Worm (Caenorhabditis elegans) whole organism, L2 larva: Measurements from ENCODE around the gene sod-3.

Experiments used
- R02D3.7 ChIP-seq: fragments of 150-350 bp; optimal IDR thresholded peaks from 2 replicates; lab custom pipeline; 2014; ENCODE audit warnings: missing biosample characterization, missing genetic modification characterization
- ama-1 ChIP-seq: fragments of 150-350 bp; optimal IDR thresholded peaks from 2 replicates; lab custom pipeline; 2018; ENCODE audit warnings: inconsistent platforms
- fos-1 ChIP-seq: fragments of 150-350 bp; optimal IDR thresholded peaks from 2 replicates; lab custom pipeline; 2014; ENCODE audit warnings: missing biosample characterization, missing genetic modification characterization
- mdl-1 ChIP-seq, 2 experiments: fragments of 150-350 bp in 1 of 2; sonication (generic microtip) in 1 of 2; optimal IDR thresholded peaks; 2 replicates each; lab custom pipeline; 2017; ENCODE audit warnings: missing biosample characterization in 2 of 2, missing genetic modification characterization in 2 of 2
- nhr-10 ChIP-seq: sonication (generic microtip); optimal IDR thresholded peaks from 2 replicates; lab custom pipeline; 2017; ENCODE audit warnings: missing biosample characterization, missing genetic modification characterization
- nhr-11 ChIP-seq: fragments of 150-350 bp; optimal IDR thresholded peaks from 2 replicates; lab custom pipeline; 2014; ENCODE audit warnings: missing biosample characterization, missing genetic modification characterization
- nhr-21 ChIP-seq: fragments of 150-350 bp; optimal IDR thresholded peaks from 2 replicates; lab custom pipeline; 2014; ENCODE audit warnings: missing biosample characterization, missing genetic modification characterization
- nhr-237 ChIP-seq: fragments of 150-350 bp; optimal IDR thresholded peaks from 2 replicates; lab custom pipeline; 2014; ENCODE audit warnings: missing biosample characterization, missing genetic modification characterization
- peb-1 ChIP-seq: fragments of 150-350 bp; optimal IDR thresholded peaks from 2 replicates; lab custom pipeline; 2014; ENCODE audit warnings: missing biosample characterization, missing genetic modification characterization
- snpc-4 ChIP-seq: fragments of 150-350 bp; optimal IDR thresholded peaks from 2 replicates; lab custom pipeline; 2014; ENCODE audit warnings: missing biosample characterization, missing genetic modification characterization
- ztf-11 ChIP-seq: sonication (generic microtip); optimal IDR thresholded peaks from 2 replicates; lab custom pipeline; 2017; ENCODE audit warnings: missing biosample characterization, missing genetic modification characterization
- ztf-4 ChIP-seq: fragments of 150-350 bp; optimal IDR thresholded peaks from 2 replicates; lab custom pipeline; 2014; ENCODE audit warnings: missing biosample characterization, missing genetic modification characterization

- no peak for TF ChIP-seq ztf-11 (tag; lab: Kevin White, UChicago)
- no peak for TF ChIP-seq nhr-237 (tag; lab: Kevin White, UChicago)
- TF ChIP-seq fos-1 (tag; lab: Kevin White, UChicago) = peak; percentile 41
- no peak for TF ChIP-seq snpc-4 (tag; lab: Kevin White, UChicago)
- TF ChIP-seq ama-1 = no peak
- TF ChIP-seq R02D3.7 (tag; lab: Kevin White, UChicago) = no peak
- no peak for TF ChIP-seq mdl-1 (tag; optimal IDR thresholded peaks at IDR 0.05; lab: Kevin White, UChicago)
- TF ChIP-seq nhr-21 = no peak
- TF ChIP-seq peb-1 (tag; lab: Kevin White, UChicago) = no peak
- TF ChIP-seq nhr-11 = no peak
- TF ChIP-seq nhr-10 = no peak
- TF ChIP-seq ztf-4 (tag; lab: Kevin White, UChicago) = no peak
These were observed 27.7 kb upstream of the sod-3 start for ce11 chrX:17064820-17065219.
